Worm (Caenorhabditis elegans): ENCODE results near the gene C27D9.1.

DNA sequence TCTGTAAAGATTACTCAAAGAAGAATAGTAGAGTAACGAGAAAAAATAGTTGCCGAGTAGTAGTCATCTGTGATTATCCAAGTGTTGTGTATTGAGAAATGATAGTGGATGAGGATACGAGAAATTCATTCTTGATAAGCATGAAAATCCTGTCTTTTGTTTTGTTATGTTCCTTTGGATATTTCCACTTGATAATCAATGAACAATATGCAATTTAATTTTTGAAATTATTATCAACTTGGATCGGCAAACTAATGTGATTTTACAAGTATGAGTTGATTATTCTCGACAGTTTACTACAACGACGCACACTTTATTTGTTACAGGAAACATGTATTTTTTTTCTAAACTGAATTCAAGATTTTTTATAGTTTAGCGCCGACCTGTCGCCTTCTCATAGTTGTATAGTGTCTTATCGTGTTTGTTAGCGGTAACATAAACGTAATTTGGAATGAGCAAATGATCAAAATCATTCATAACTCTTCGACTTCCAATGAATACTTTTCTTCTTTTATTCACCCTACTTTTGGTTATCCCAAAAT lies 20.7 kb downstream of the C27D9.1 start, which contains the start of the genes F26G1.9 and F26G1.10:
- no peak for TF ChIP-seq ama-1 (optimal IDR thresholded peaks at IDR 0.05)
- no peak for TF ChIP-seq ets-7 (tag; optimal IDR thresholded peaks at IDR 0.05)
- no peak for TF ChIP-seq hmg-4 (GFP tag; optimal IDR thresholded peaks at IDR 0.05)
- TF ChIP-seq hnd-1 (tag; optimal IDR thresholded peaks at IDR 0.05), result no peak
